Worm (Caenorhabditis elegans) whole organism, midembryonic: ENCODE results near the gene Y41G9A.5.
A peak's percentile ranks its signal among the peaks of the same experiment; 100 is the strongest.

Experiments
- T22C8.4 ChIP-seq: fragments of 200-800 bp; sonication (Bioruptor generic); IDR thresholded peaks from 2 replicates; pipeline ENCODE4 v1.3.6; 2022; ENCODE audit warnings: missing genetic modification characterization, missing compliant biosample characterization
- cog-1 ChIP-seq: sonication (generic microtip); optimal IDR thresholded peaks from 2 replicates; lab custom pipeline; 2016; ENCODE audit warnings: missing genetic modification characterization, missing compliant biosample characterization
- flt-1 ChIP-seq: fragments of 200-800 bp; sonication (Bioruptor generic); IDR thresholded peaks from 2 replicates; pipeline ENCODE4 v1.3.6; 2022; ENCODE audit warnings: missing genetic modification characterization, missing compliant biosample characterization
- klf-2 ChIP-seq: fragments of 200-800 bp; sonication (Bioruptor generic); conservative IDR thresholded peaks from 2 replicates; pipeline ENCODE4 v1.3.6; 2022; ENCODE audit warnings: missing genetic modification reagents, missing genetic modification characterization, missing compliant biosample characterization
- med-1 ChIP-seq: sonication (generic microtip); optimal IDR thresholded peaks from 2 replicates; lab custom pipeline; 2017; ENCODE audit warnings: missing genetic modification characterization, mild to moderate bottlenecking, missing compliant biosample characterization, antibody characterized with exemption, missing genetic modification reagents; ENCODE audit not compliant: insufficient read depth
- ref-1 ChIP-seq: fragments of 200-800 bp; sonication (Bioruptor generic); conservative IDR thresholded peaks from 2 replicates; pipeline ENCODE4 v1.3.6; 2022; ENCODE audit warnings: missing genetic modification reagents, missing genetic modification characterization, missing compliant biosample characterization
- tab-1 ChIP-seq: fragments of 200-800 bp; sonication (Bioruptor generic); IDR thresholded peaks from 2 replicates; pipeline ENCODE4 v1.3.6; 2022; ENCODE audit warnings: missing genetic modification characterization, missing compliant biosample characterization
- ztf-23 ChIP-seq: fragments of 200-800 bp; sonication (Bioruptor generic); IDR thresholded peaks from 2 replicates; pipeline ENCODE4 v1.3.6; 2022; ENCODE audit warnings: missing genetic modification reagents, missing genetic modification characterization, missing compliant biosample characterization
- ztf-29 ChIP-seq: fragments of 200-800 bp; sonication (Bioruptor generic); IDR thresholded peaks from 2 replicates; pipeline ENCODE4 v1.3.6; 2022; ENCODE audit warnings: missing genetic modification reagents, missing genetic modification characterization, missing compliant biosample characterization

Gene Y41G9A.5

ce11 chrX:2955628-2956027 is 9.2 kb downstream of the Y41G9A.5 start:
- no peak for TF ChIP-seq flt-1
- no peak for TF ChIP-seq cog-1 (tag; lab: Kevin White, UChicago)
- no peak for TF ChIP-seq ztf-29 (GFP tag; lab: Robert Waterston, UW)
- TF ChIP-seq klf-2 (GFP tag; lab: Robert Waterston, UW) = no peak
- TF ChIP-seq med-1 (GFP tag; lab: Kevin White, UChicago) = no peak
- no peak for TF ChIP-seq ztf-23 (GFP tag; lab: Robert Waterston, UW)
- no peak for TF ChIP-seq tab-1 (GFP tag; lab: Robert Waterston, UW)
- no peak for TF ChIP-seq T22C8.4 (GFP tag; lab: Robert Waterston, UW)
- no peak for TF ChIP-seq ref-1 (GFP tag; lab: Robert Waterston, UW)

ce11 chrX:2957446-2957985 is 11.0 kb downstream of the Y41G9A.5 start, which contains the start of gene gbb-1:
TSS of gene gbb-1 (plus strand) at chrX:2957935.
- no peak for TF ChIP-seq ref-1 (GFP tag; lab: Robert Waterston, UW)
- TF ChIP-seq T22C8.4 (GFP tag; lab: Robert Waterston, UW) = no peak
- TF ChIP-seq ztf-23 (GFP tag; lab: Robert Waterston, UW) = no peak
- TF ChIP-seq cog-1 (tag; lab: Kevin White, UChicago) = no peak
- no peak for TF ChIP-seq klf-2 (GFP tag; lab: Robert Waterston, UW)
- no peak for TF ChIP-seq ztf-29 (GFP tag; lab: Robert Waterston, UW)
- TF ChIP-seq tab-1 (GFP tag; lab: Robert Waterston, UW) = no peak
- no peak for TF ChIP-seq flt-1
- TF ChIP-seq med-1 (GFP tag; lab: Kevin White, UChicago) = no peak

- TF ChIP-seq cog-1 (tag; lab: Kevin White, UChicago) (no peak), flt-1 (0 out of 2 replicates have a peak, but pooled peaks have one; percentile 15)
Measured at ce11 chrX:2960703-2961102, 14.2 kb downstream of the Y41G9A.5 start.

ce11 chrX:2966252-2966651 is 19.8 kb downstream of the Y41G9A.5 start:
- TF ChIP-seq klf-2 (GFP tag; lab: Robert Waterston, UW) = no peak
- TF ChIP-seq T22C8.4 (GFP tag; lab: Robert Waterston, UW) = no peak
- TF ChIP-seq cog-1 (tag; lab: Kevin White, UChicago) = no peak

ce11 chrX:2969447-2969989 is 23.1 kb downstream of the Y41G9A.5 start:
- TF ChIP-seq klf-2 (GFP tag; lab: Robert Waterston, UW) (no peak), ref-1 (GFP tag; lab: Robert Waterston, UW) (no peak), cog-1 (tag; lab: Kevin White, UChicago) (no peak), ztf-23 (GFP tag; lab: Robert Waterston, UW) (no peak), T22C8.4 (GFP tag; lab: Robert Waterston, UW) (no peak), tab-1 (GFP tag; lab: Robert Waterston, UW) (no peak), ztf-29 (GFP tag; lab: Robert Waterston, UW) (no peak), med-1 (GFP tag; lab: Kevin White, UChicago) (no peak), flt-1 (no peak)

- TF ChIP-seq tab-1 (GFP tag; lab: Robert Waterston, UW) (no peak), med-1 (GFP tag; lab: Kevin White, UChicago) (no peak), ztf-23 (GFP tag; lab: Robert Waterston, UW) (no peak), ztf-29 (GFP tag; lab: Robert Waterston, UW) (no peak), ref-1 (GFP tag; lab: Robert Waterston, UW) (no peak), flt-1 (no peak), T22C8.4 (GFP tag; lab: Robert Waterston, UW) (no peak), cog-1 (tag; lab: Kevin White, UChicago) (no peak), klf-2 (GFP tag; lab: Robert Waterston, UW) (no peak)
Measured at ce11 chrX:2970212-2970611, 23.7 kb downstream of the Y41G9A.5 start.

- TF ChIP-seq flt-1 = no peak
- no peak for TF ChIP-seq ztf-29 (GFP tag; lab: Robert Waterston, UW)
- TF ChIP-seq T22C8.4 (GFP tag; lab: Robert Waterston, UW) = no peak
- no peak for TF ChIP-seq ztf-23 (GFP tag; lab: Robert Waterston, UW)
- no peak for TF ChIP-seq med-1 (GFP tag; lab: Kevin White, UChicago)
- TF ChIP-seq tab-1 (GFP tag; lab: Robert Waterston, UW) = no peak
- no peak for TF ChIP-seq klf-2 (GFP tag; lab: Robert Waterston, UW)
- no peak for TF ChIP-seq cog-1 (tag; lab: Kevin White, UChicago)
- no peak for TF ChIP-seq ref-1 (GFP tag; lab: Robert Waterston, UW)
Measured at ce11 chrX:2970804-2971395, 24.4 kb downstream of the Y41G9A.5 start.

ce11 chrX:2971542-2971988 is 25.1 kb downstream of the Y41G9A.5 start:
- no peak for TF ChIP-seq med-1 (GFP tag; lab: Kevin White, UChicago)
- no peak for TF ChIP-seq klf-2 (GFP tag; lab: Robert Waterston, UW)
- no peak for TF ChIP-seq T22C8.4 (GFP tag; lab: Robert Waterston, UW)
- no peak for TF ChIP-seq cog-1 (tag; lab: Kevin White, UChicago)
- TF ChIP-seq ref-1 (GFP tag; lab: Robert Waterston, UW) = no peak
- no peak for TF ChIP-seq flt-1
- no peak for TF ChIP-seq ztf-29 (GFP tag; lab: Robert Waterston, UW)
- no peak for TF ChIP-seq tab-1 (GFP tag; lab: Robert Waterston, UW)
- TF ChIP-seq ztf-23 (GFP tag; lab: Robert Waterston, UW) = no peak
